Fruit fly (Drosophila melanogaster): ENCODE measurements around the gene CG32240.

The CG32240 gene

dm6 chr3L:4336588-4336987, 44.8 kb downstream of the CG32240 start:
- TF ChIP-seq usp (GFP tag; optimal IDR thresholded peaks at IDR 0.05) (no peak), Hnf4 (GFP tag; optimal IDR thresholded peaks at IDR 0.05) (no peak), OdsH (GFP tag; optimal IDR thresholded peaks at IDR 0.05) (no peak), HLH106 (tag; optimal IDR thresholded peaks at IDR 0.05) (no peak), brk (GFP tag; optimal IDR thresholded peaks at IDR 0.05) (no peak), sv (GFP tag; optimal IDR thresholded peaks at IDR 0.05) (no peak), Abd-B (GFP tag; optimal IDR thresholded peaks at IDR 0.05) (no peak), Vsx2 (GFP tag; optimal IDR thresholded peaks at IDR 0.05; ENCODE audit: partially characterized antibody) (no peak), dl (GFP tag; optimal IDR thresholded peaks at IDR 0.05; ENCODE audit: insufficient read depth in 1 of 2, partially characterized antibody in 2 of 2) (no peak), lola (GFP tag; optimal IDR thresholded peaks at IDR 0.05) (no peak), rgr (GFP tag; optimal IDR thresholded peaks at IDR 0.05) (no peak), h (GFP tag; optimal IDR thresholded peaks at IDR 0.05) (no peak), N (GFP tag; optimal IDR thresholded peaks at IDR 0.05) (no peak), tai (GFP tag; optimal IDR thresholded peaks at IDR 0.05) (no peak), Hr83 (GFP tag; optimal IDR thresholded peaks at IDR 0.05; ENCODE audit: poor library complexity, severe bottlenecking) (no peak), foxo (GFP tag; optimal IDR thresholded peaks at IDR 0.05) (no peak), Myc (optimal IDR thresholded peaks at IDR 0.05) (no peak), Rel (GFP tag; optimal IDR thresholded peaks at IDR 0.05) (no peak), Rel (tag; optimal IDR thresholded peaks at IDR 0.05) (no peak), Hr78 (GFP tag; optimal IDR thresholded peaks at IDR 0.05) (no peak), Sp1 (GFP tag; optimal IDR thresholded peaks at IDR 0.05) (no peak)
